Fruit fly (Drosophila melanogaster): ENCODE results near the gene Ten-a.
"Not testable (repeated sequence)": the region's sequence is repeated elsewhere in the genome, so short reads cannot be mapped to it uniquely, and the experiment has no call there.

Ten-a gene

DNA sequence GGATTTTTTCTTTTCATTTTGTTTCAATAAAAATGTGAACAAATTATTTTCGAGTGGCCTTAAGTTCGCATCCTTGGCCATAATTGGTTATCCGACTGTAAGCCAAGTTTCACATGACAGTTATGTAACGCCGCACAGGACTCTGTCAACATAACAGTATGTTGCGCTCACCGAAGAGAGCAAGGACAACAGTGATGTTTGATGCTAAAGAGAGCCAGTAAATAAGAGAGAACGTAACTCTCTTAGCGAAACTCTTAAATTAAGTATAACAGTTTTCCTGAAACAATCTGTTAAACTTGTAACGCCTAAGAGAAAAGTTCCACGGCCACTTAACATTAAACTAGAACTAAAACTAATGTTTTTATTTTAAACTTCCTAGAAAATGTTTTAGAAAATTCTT is 42.2 kb downstream of the Ten-a start:
- no peak for TF ChIP-seq noc (tag; optimal IDR thresholded peaks at IDR 0.05)

dm6 chrX:12086925-12087324 is 43.4 kb downstream of the Ten-a start, which contains the start of gene CG15734:
Gene CG15734 (minus strand): TSS chrX:12087025.
- not testable (repeated sequence) for TF ChIP-seq noc (tag; optimal IDR thresholded peaks at IDR 0.05)

dm6 chrX:12090195-12090784 is 46.8 kb downstream of the Ten-a start:
- TF ChIP-seq noc (tag; optimal IDR thresholded peaks at IDR 0.05) = no peak

DNA sequence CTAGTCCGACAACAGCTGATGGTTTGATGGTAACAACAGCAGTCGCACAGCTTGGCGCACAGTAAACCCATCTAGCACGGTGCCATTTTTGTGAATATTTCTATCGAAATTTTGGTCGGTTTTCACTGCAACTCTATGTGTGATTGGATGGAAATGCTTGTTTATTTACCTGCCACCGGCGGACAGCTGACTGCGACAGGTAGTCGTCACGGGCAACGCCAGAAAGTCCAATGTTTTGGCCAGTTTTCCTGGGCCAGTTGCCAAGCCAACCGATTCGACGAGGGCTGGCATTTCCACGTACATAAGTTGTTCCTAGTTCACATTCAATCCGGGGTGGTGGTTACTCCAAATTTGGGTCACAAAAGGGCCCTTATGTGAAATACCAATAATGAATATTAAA is 60.2 kb downstream of the Ten-a start, which contains the start of gene CG11356:
Gene CG11356, minus strand, starts transcription at position 101 of the 400 bp plus-strand sequence.
- TF ChIP-seq noc (tag; optimal IDR thresholded peaks at IDR 0.05) = no peak

DNA sequence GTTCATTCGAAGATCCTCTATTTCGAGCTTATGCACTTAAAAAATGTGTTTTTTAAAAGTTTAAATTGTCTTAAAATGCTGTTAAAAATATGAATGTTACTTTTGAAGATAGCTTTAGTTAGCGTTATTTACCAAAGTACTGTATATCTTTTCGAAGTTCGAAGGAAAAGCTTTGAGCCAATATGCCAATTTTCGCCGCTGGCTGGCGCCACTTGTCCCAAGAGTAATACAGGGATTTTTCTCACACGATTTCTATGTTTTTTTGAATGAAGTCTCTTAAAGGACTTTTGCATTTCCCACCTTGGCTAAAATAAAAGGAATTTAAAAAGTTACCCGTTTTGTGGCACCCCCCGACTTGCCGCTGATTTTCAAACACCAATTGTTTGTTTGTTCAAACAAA is 60.7 kb downstream of the Ten-a start:
- TF ChIP-seq noc (tag; optimal IDR thresholded peaks at IDR 0.05) = no peak

- no peak for TF ChIP-seq noc (tag; optimal IDR thresholded peaks at IDR 0.05)
Measured at dm6 chrX:12106900-12107299, 63.4 kb downstream of the Ten-a start, which contains the start of gene CG2750. Gene CG2750 (plus strand): TSS chrX:12107200.

DNA sequence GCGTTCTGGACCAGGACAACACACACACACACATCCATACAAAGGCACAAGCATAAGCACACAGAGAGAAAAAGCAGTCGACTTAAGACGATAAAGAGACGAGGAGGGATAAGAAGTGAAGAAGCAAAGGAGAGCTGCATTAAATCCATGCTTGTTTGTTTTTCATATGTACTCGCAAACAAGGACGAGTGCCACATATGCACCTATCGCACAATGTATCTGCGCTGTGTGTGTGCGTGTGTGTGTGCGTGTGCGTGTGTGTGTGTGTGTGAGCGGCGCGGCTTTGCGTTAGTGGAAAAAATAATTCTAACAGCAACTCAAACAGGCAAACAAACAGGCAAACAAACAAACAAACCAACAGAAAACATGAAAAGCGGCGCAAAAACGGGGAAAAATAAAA is 75.9 kb downstream of the Ten-a start:
- no peak for TF ChIP-seq noc (tag; optimal IDR thresholded peaks at IDR 0.05)

DNA sequence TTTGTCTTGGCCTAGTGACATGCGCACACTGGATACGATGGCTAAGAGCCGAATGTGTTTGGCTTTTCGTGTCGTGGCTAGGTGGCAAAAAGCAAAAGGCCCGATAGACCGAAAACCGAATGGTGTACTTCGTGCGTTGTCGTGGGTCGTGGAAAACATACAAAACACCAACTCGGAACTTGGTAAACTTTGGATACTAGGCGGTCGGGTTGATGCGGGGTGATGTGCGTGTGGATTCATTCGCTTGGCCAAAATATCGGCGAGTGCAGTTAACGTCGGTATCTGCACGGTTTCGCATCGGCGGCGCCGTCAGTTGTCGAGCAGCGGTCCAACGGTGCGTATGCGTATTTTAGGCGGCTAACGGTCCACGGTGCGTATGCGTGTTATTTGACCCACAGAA is 84.5 kb downstream of the Ten-a start:
- TF ChIP-seq noc (tag; optimal IDR thresholded peaks at IDR 0.05) = no peak

DNA sequence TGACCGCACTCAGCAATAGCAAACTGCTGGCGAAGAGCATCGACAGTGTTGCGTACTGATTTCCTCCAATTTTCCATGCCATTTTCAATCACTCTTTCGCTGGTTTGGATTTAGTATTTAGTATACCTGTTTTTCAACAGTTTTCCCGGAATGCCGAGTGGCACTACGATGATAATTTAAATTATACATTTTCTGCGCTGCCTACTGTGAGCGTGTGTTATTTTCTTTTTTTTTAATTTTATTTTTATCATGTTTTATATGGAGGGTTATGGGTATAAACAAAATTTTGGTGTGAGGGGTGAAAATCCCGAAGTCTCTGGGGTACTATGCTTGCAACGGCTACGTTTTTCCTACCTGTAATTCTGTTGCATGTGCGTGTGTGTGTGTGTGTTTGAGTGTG is 135.0 kb downstream of the Ten-a start, which contains the start of gene CG1924:
Gene CG1924, minus strand, starts transcription at position 101 of the 400 bp plus-strand sequence.
- no peak for TF ChIP-seq noc (tag; optimal IDR thresholded peaks at IDR 0.05)

DNA sequence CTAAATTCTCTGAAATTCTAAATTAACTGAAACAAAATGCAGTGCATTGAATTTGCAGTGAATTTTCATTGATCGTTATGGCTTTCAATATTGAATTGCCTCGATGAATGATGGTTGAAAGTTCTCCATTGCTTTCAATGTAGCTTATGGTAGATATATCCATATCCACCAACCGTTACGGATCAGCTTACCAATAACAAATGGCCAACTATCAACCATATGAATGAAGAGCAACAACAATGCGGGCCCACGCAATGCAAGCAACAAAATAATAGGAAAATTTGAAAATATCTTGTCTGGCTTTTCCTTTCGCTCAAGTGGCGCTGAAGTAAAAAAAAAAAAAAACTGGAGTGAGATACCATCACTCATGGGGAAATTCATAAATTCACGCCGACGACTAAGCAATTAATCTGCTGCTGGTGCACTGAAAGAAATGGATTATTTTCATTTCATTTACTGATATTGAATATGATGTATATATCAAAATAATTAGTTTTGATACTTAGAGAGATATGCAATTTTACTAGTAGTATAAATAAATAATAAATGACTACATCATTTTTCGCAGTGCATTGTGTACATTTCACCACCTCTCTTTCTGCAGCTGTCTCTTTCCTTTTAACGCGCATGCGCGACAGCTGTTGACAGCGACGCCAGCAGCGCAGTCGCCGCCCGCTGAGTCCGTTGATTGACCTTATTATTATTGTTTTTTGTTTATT is 158.6 kb downstream of the Ten-a start:
- TF ChIP-seq noc (tag; optimal IDR thresholded peaks at IDR 0.05) = no peak

DNA sequence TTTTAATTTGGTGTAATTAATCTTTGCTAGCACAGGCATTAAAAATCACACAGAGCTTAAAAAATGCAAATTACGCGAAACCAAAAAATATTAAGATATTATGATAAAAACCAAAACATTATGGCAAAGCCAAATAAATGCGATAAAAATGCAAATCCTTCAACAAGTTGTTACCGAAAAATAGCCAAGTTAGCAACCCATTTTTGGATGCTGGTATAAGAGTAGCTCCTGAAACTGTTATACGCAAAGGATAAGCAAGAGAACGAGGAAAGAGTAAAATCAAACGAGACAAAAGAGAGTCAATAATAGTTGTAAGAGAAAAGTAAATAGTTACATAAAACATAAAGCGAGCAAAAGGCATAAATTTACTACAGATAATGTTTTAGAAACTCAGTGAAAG is 159.3 kb downstream of the Ten-a start:
- TF ChIP-seq noc (tag; optimal IDR thresholded peaks at IDR 0.05) = no peak

DNA sequence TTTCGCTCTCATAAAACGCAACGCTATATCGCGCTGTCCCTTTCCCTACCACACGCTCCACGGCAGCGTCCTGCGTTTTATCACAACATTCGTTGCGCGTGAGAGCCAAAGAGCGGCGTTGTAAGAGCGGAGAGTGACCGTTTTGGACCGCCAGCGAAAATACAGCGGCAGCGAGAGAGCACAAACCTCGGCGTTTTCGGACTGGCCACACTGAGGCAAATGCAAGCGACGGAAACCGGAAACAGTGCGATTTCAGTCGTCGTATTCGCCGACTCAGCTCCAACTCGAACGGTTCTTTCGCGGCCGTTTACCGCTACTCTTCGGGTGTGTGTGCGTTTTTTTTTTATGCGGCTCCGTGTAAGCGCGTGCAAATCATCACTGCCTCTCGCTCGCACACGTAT is 160.1 kb downstream of the Ten-a start:
- no peak for TF ChIP-seq noc (tag; optimal IDR thresholded peaks at IDR 0.05)

- no peak for TF ChIP-seq noc (tag; optimal IDR thresholded peaks at IDR 0.05)
Measured at dm6 chrX:12206226-12206625, 162.7 kb downstream of the Ten-a start.

- no peak for TF ChIP-seq noc (tag; optimal IDR thresholded peaks at IDR 0.05)
Measured at dm6 chrX:12207151-12207550, 163.7 kb downstream of the Ten-a start.

dm6 chrX:12207595-12207994 is 164.1 kb downstream of the Ten-a start:
- no peak for TF ChIP-seq noc (tag; optimal IDR thresholded peaks at IDR 0.05)

dm6 chrX:12212766-12213165 is 169.3 kb downstream of the Ten-a start:
- TF ChIP-seq noc (tag; optimal IDR thresholded peaks at IDR 0.05) = no peak

- no peak for TF ChIP-seq noc (tag; optimal IDR thresholded peaks at IDR 0.05)
Measured at dm6 chrX:12217572-12217971, 174.1 kb downstream of the Ten-a start.
